Fruit fly (Drosophila melanogaster) whole organism, embryonic: ENCODE results near the gene CG13239.

Experiments
- Abd-B ChIP-seq: fragments of 200-800 bp; sonication (Bioruptor generic); optimal IDR thresholded peaks from 2 replicates; lab custom pipeline; 2018; ENCODE audit warnings: missing biosample characterization, mild to moderate bottlenecking, missing genetic modification characterization, moderate library complexity
- Atf-2 ChIP-seq: fragments of 200-800 bp; sonication (Bioruptor generic); optimal IDR thresholded peaks from 2 replicates; lab custom pipeline; 2016; ENCODE audit warnings: missing biosample characterization, missing genetic modification characterization
- Bdp1 ChIP-seq: fragments of 200-800 bp; sonication (Bioruptor generic); optimal IDR thresholded peaks from 3 replicates; lab custom pipeline; 2016; ENCODE audit warnings: missing biosample characterization, missing genetic modification characterization
- CG10979 ChIP-seq: fragments of 200-800 bp; sonication (Bioruptor generic); optimal IDR thresholded peaks from 2 replicates; lab custom pipeline; 2018; ENCODE audit warnings: missing biosample characterization, mild to moderate bottlenecking, missing genetic modification characterization, moderate library complexity
- CG13296 ChIP-seq: fragments of 200-800 bp; sonication (Bioruptor generic); optimal IDR thresholded peaks from 3 replicates; lab custom pipeline; 2018; ENCODE audit warnings: missing biosample characterization, mild to moderate bottlenecking, missing genetic modification characterization
- CG13894 ChIP-seq: fragments of 200-800 bp; sonication (Bioruptor generic); optimal IDR thresholded peaks from 3 replicates; lab custom pipeline; 2018; ENCODE audit warnings: missing biosample characterization, mild to moderate bottlenecking, missing genetic modification characterization, moderate library complexity
- CG1832 ChIP-seq: fragments of 200-800 bp; sonication (Bioruptor generic); optimal IDR thresholded peaks from 2 replicates; lab custom pipeline; 2017; ENCODE audit warnings: missing biosample characterization, mild to moderate bottlenecking, missing genetic modification characterization, inconsistent platforms
- CG2116 ChIP-seq: fragments of 200-800 bp; sonication (Bioruptor generic); optimal IDR thresholded peaks from 3 replicates; lab custom pipeline; 2018; ENCODE audit warnings: missing biosample characterization, mild to moderate bottlenecking, missing genetic modification characterization
- CG2199 ChIP-seq: fragments of 200-800 bp; sonication (Bioruptor generic); IDR thresholded peaks from 3 replicates; pipeline ENCODE4 v1.3.6; 2022; ENCODE audit warnings: missing biosample characterization, missing genetic modification characterization
- CG30403 ChIP-seq: fragments of 200-800 bp; sonication (Bioruptor generic); optimal IDR thresholded peaks from 3 replicates; lab custom pipeline; 2016; ENCODE audit warnings: missing biosample characterization, missing genetic modification characterization
- CG3281 ChIP-seq: fragments of 200-800 bp; sonication (Bioruptor generic); optimal IDR thresholded peaks from 3 replicates; lab custom pipeline; 2017; ENCODE audit warnings: missing biosample characterization, mild to moderate bottlenecking, missing genetic modification characterization
- CG34224 ChIP-seq: fragments of 200-800 bp; sonication (Bioruptor generic); IDR thresholded peaks from 3 replicates; pipeline ENCODE4 v1.3.6; 2022; ENCODE audit warnings: missing biosample characterization, missing genetic modification characterization; ENCODE audit not compliant: partially characterized antibody
- CG3847 ChIP-seq: fragments of 200-800 bp; sonication (Bioruptor generic); IDR thresholded peaks from 2 replicates; pipeline ENCODE4 v1.3.6; 2022; ENCODE audit warnings: missing biosample characterization, missing genetic modification characterization
- CG4707 ChIP-seq: fragments of 200-800 bp; sonication (Bioruptor generic); optimal IDR thresholded peaks from 2 replicates; lab custom pipeline; 2018; ENCODE audit warnings: missing biosample characterization, mild to moderate bottlenecking, missing genetic modification characterization, moderate library complexity
- CG5180 ChIP-seq: fragments of 200-800 bp; sonication (Bioruptor generic); optimal IDR thresholded peaks from 3 replicates; lab custom pipeline; 2017; ENCODE audit warnings: missing biosample characterization, missing genetic modification characterization, mild to moderate bottlenecking, moderate library complexity, missing genetic modification reagents
- CTCF ChIP-seq: fragments of 200-800 bp; sonication (Bioruptor generic); optimal IDR thresholded peaks from 2 replicates; lab custom pipeline; 2017; ENCODE audit warnings: missing biosample characterization, mild to moderate bottlenecking, missing genetic modification characterization, moderate library complexity
- Dip3 ChIP-seq: fragments of 200-800 bp; sonication (Bioruptor generic); optimal IDR thresholded peaks from 3 replicates; lab custom pipeline; 2016; ENCODE audit warnings: missing biosample characterization, missing genetic modification characterization
- Dll ChIP-seq: fragments of 200-800 bp; sonication (Bioruptor generic); IDR thresholded peaks from 4 replicates; pipeline ENCODE4 v1.3.6; 2022; ENCODE audit warnings: missing biosample characterization, missing genetic modification characterization; ENCODE audit not compliant: partially characterized antibody
- Hmx ChIP-seq: fragments of 200-800 bp; sonication (Bioruptor generic); optimal IDR thresholded peaks from 2 replicates; lab custom pipeline; 2016; ENCODE audit warnings: missing biosample characterization, missing genetic modification characterization
- Lim3 ChIP-seq: fragments of 200-800 bp; sonication (Bioruptor generic); IDR thresholded peaks from 2 replicates; pipeline ENCODE4 v1.3.6; 2022; ENCODE audit warnings: missing biosample characterization, missing genetic modification characterization
- Med ChIP-seq: fragments of 200-800 bp; sonication (Bioruptor generic); peaks from one replicate; lab custom pipeline; 2016; ENCODE audit warnings: missing biosample characterization, missing genetic modification characterization, mild to moderate bottlenecking, inconsistent platforms, moderate library complexity
- NFAT ChIP-seq: fragments of 200-800 bp; sonication (Bioruptor generic); IDR thresholded peaks from 2 replicates; pipeline ENCODE4 v1.3.6; 2022; ENCODE audit warnings: missing biosample characterization, missing genetic modification characterization
- Opbp ChIP-seq: fragments of 200-800 bp; sonication (Bioruptor generic); IDR thresholded peaks from 3 replicates; pipeline ENCODE4 v1.3.6; 2022; ENCODE audit warnings: missing biosample characterization, missing genetic modification characterization; ENCODE audit not compliant: partially characterized antibody
- Rfx ChIP-seq: fragments of 200-800 bp; sonication (Bioruptor generic); IDR thresholded peaks from 2 replicates; pipeline ENCODE4 v1.3.6; 2022; ENCODE audit warnings: missing biosample characterization, missing genetic modification characterization
- Spps ChIP-seq: fragments of 200-800 bp; sonication (Bioruptor generic); optimal IDR thresholded peaks from 2 replicates; lab custom pipeline; 2018; ENCODE audit warnings: missing biosample characterization, mild to moderate bottlenecking, missing genetic modification characterization
- Sry-δ ChIP-seq: fragments of 200-800 bp; sonication (Bioruptor generic); optimal IDR thresholded peaks from 2 replicates; lab custom pipeline; 2016; ENCODE audit warnings: missing biosample characterization, missing genetic modification characterization
- amos ChIP-seq: fragments of 200-800 bp; sonication (Bioruptor generic); IDR thresholded peaks from 2 replicates; pipeline ENCODE4 v1.3.6; 2022; ENCODE audit warnings: missing biosample characterization, missing genetic modification characterization; ENCODE audit not compliant: partially characterized antibody
- ara ChIP-seq: fragments of 200-800 bp; sonication (Bioruptor generic); IDR thresholded peaks from 2 replicates; pipeline ENCODE4 v1.3.6; 2022; ENCODE audit warnings: missing biosample characterization, missing genetic modification characterization
- cg ChIP-seq: fragments of 200-800 bp; sonication (Bioruptor generic); optimal IDR thresholded peaks from 3 replicates; lab custom pipeline; 2019; ENCODE audit warnings: missing biosample characterization, mild to moderate bottlenecking, missing genetic modification characterization, moderate library complexity
- corto ChIP-seq: fragments of 200-800 bp; sonication (Bioruptor generic); optimal IDR thresholded peaks from 2 replicates; lab custom pipeline; 2016; ENCODE audit warnings: missing biosample characterization, mild to moderate bottlenecking, missing genetic modification characterization, moderate library complexity
- da ChIP-seq: fragments of 200-800 bp; sonication (Bioruptor generic); optimal IDR thresholded peaks from 2 replicates; lab custom pipeline; 2016; ENCODE audit warnings: missing biosample characterization, missing genetic modification characterization
- dan ChIP-seq: fragments of 200-800 bp; sonication (Bioruptor generic); IDR thresholded peaks from 2 replicates; pipeline ENCODE4 v1.3.6; 2022; ENCODE audit warnings: missing biosample characterization, missing genetic modification characterization
- dati ChIP-seq: fragments of 200-800 bp; sonication (Bioruptor generic); IDR thresholded peaks from 2 replicates; pipeline ENCODE4 v1.3.6; 2022; ENCODE audit warnings: missing biosample characterization, missing genetic modification characterization
- dmrt99B ChIP-seq: fragments of 200-800 bp; sonication (Bioruptor generic); optimal IDR thresholded peaks from 2 replicates; lab custom pipeline; 2018; ENCODE audit warnings: missing biosample characterization, mild to moderate bottlenecking, missing genetic modification characterization, moderate library complexity
- dpn ChIP-seq, 2 experiments: fragments of 200-800 bp; sonication (Bioruptor generic); optimal IDR thresholded peaks; 3 replicates each; lab custom pipeline; 2016; ENCODE audit warnings: missing biosample characterization in 2 of 2, missing genetic modification characterization in 2 of 2
- ewg ChIP-seq: fragments of 200-800 bp; sonication (Bioruptor generic); optimal IDR thresholded peaks from 3 replicates; lab custom pipeline; 2017; ENCODE audit warnings: mild to moderate bottlenecking, missing biosample characterization, missing genetic modification reagents, missing genetic modification characterization
- exex ChIP-seq: fragments of 200-800 bp; sonication (Bioruptor generic); optimal IDR thresholded peaks from 4 replicates; lab custom pipeline; 2018; ENCODE audit warnings: missing biosample characterization, mild to moderate bottlenecking, missing genetic modification characterization, moderate library complexity
- fd102C ChIP-seq: fragments of 200-800 bp; sonication (Bioruptor generic); optimal IDR thresholded peaks from 2 replicates; lab custom pipeline; 2018; ENCODE audit warnings: missing biosample characterization, mild to moderate bottlenecking, missing genetic modification characterization, moderate library complexity
- grn ChIP-seq: fragments of 200-800 bp; sonication (Bioruptor generic); optimal IDR thresholded peaks from 3 replicates; lab custom pipeline; 2017; ENCODE audit warnings: missing biosample characterization, missing genetic modification characterization
- phol ChIP-seq: fragments of 200-800 bp; sonication (Bioruptor generic); optimal IDR thresholded peaks from 3 replicates; lab custom pipeline; 2018; ENCODE audit warnings: missing biosample characterization, mild to moderate bottlenecking, missing genetic modification characterization, moderate library complexity
- pita ChIP-seq: fragments of 200-800 bp; sonication (Bioruptor generic); optimal IDR thresholded peaks from 2 replicates; lab custom pipeline; 2017; ENCODE audit warnings: missing biosample characterization, mild to moderate bottlenecking, missing genetic modification characterization
- row ChIP-seq: fragments of 200-800 bp; sonication (Bioruptor generic); IDR thresholded peaks from 3 replicates; pipeline ENCODE4 v1.3.6; 2022; ENCODE audit warnings: missing biosample characterization, missing genetic modification characterization
- scrt ChIP-seq: fragments of 200-800 bp; sonication (Bioruptor generic); optimal IDR thresholded peaks from 2 replicates; lab custom pipeline; 2018; ENCODE audit warnings: missing biosample characterization, mild to moderate bottlenecking, missing genetic modification characterization, moderate library complexity
- sim ChIP-seq: fragments of 200-800 bp; sonication (Bioruptor generic); IDR thresholded peaks from 2 replicates; pipeline ENCODE4 v1.3.6; 2022; ENCODE audit warnings: missing biosample characterization, missing genetic modification characterization
- sisA ChIP-seq: fragments of 200-800 bp; sonication (Bioruptor generic); IDR thresholded peaks from 2 replicates; pipeline ENCODE4 v1.3.6; 2022; ENCODE audit warnings: missing biosample characterization, missing genetic modification characterization
- slou ChIP-seq: fragments of 200-800 bp; sonication (Bioruptor generic); optimal IDR thresholded peaks from 3 replicates; lab custom pipeline; 2016; ENCODE audit warnings: missing biosample characterization, missing genetic modification characterization
- stc ChIP-seq: fragments of 200-800 bp; sonication (Bioruptor generic); IDR thresholded peaks from 2 replicates; pipeline ENCODE4 v1.3.6; 2022; ENCODE audit warnings: missing biosample characterization, missing genetic modification characterization
- tna ChIP-seq: fragments of 200-800 bp; sonication (Bioruptor generic); IDR thresholded peaks from 2 replicates; pipeline ENCODE4 v1.3.6; 2022; ENCODE audit warnings: missing biosample characterization, missing genetic modification characterization; ENCODE audit not compliant: partially characterized antibody
- tx ChIP-seq: fragments of 200-800 bp; sonication (Bioruptor generic); optimal IDR thresholded peaks from 2 replicates; lab custom pipeline; 2016; ENCODE audit warnings: missing biosample characterization, missing genetic modification characterization
- unc-4 ChIP-seq: fragments of 200-800 bp; sonication (Bioruptor generic); IDR thresholded peaks from 2 replicates; pipeline ENCODE4 v1.3.6; 2022; ENCODE audit warnings: missing biosample characterization, missing genetic modification characterization; ENCODE audit not compliant: partially characterized antibody
- vnd ChIP-seq: fragments of 200-800 bp; sonication (Bioruptor generic); IDR thresholded peaks from 3 replicates; pipeline ENCODE4 v1.3.6; 2022; ENCODE audit warnings: missing biosample characterization, missing genetic modification characterization; ENCODE audit not compliant: partially characterized antibody
- yki ChIP-seq: fragments of >200 bp; optimal IDR thresholded peaks from 3 replicates; lab custom pipeline; 2018

Gene CG13239

dm6 chr3L:22843094-22843493, 17.5 kb upstream of the CG13239 start (continued):
- TF ChIP-seq sim (no peak), Rfx (GFP tag; lab: Robert Waterston, UW) (no peak), exex (tag; lab: Kevin White, UChicago) (no peak), Med (peak; percentile 21), cg (GFP tag; lab: Kevin White, UChicago) (no peak), dpn (GFP tag; optimal IDR thresholded peaks at IDR 0.05; lab: Kevin White, UChicago) (no peak), unc-4 (GFP tag; lab: Robert Waterston, UW) (peak; percentile 13; the same call in 1 of the 2 replicates), CG2116 (no peak), sisA (GFP tag; lab: Robert Waterston, UW) (no peak), CG13894 (tag; lab: Kevin White, UChicago) (no peak), dan (GFP tag; lab: Robert Waterston, UW) (no peak), Hmx (no peak), dati (no peak), pita (GFP tag; lab: Kevin White, UChicago) (no peak), Abd-B (GFP tag; lab: Kevin White, UChicago) (no peak), NFAT (GFP tag; lab: Robert Waterston, UW) (no peak), dmrt99B (tag; lab: Kevin White, UChicago) (no peak), tx (GFP tag; lab: Kevin White, UChicago) (no peak), yki (lab: Kevin White, UChicago) (no peak), corto (GFP tag; lab: Kevin White, UChicago) (no peak), phol (tag; lab: Kevin White, UChicago) (no peak), CG34224 (GFP tag; lab: Robert Waterston, UW) (peak; percentile 70), CTCF (no peak), CG3281 (GFP tag; lab: Kevin White, UChicago) (no peak), da (GFP tag; lab: Kevin White, UChicago) (no peak), slou (GFP tag; lab: Kevin White, UChicago) (no peak), CG5180 (no peak), row (GFP tag; lab: Robert Waterston, UW) (no peak), CG1832 (no peak), Dll (0 out of 4 replicates have a peak, but pooled peaks have one; percentile 36), ewg (no peak), CG4707 (no peak), CG13296 (GFP tag; lab: Kevin White, UChicago) (no peak), fd102C (GFP tag; lab: Kevin White, UChicago) (no peak), Bdp1 (GFP tag; lab: Kevin White, UChicago) (peak; percentile 98), scrt (GFP tag; lab: Kevin White, UChicago) (no peak), CG10979 (tag; lab: Kevin White, UChicago) (no peak), CG2199 (GFP tag; lab: Robert Waterston, UW) (no peak), stc (GFP tag; lab: Robert Waterston, UW) (no peak), CG3847 (no peak), tna (GFP tag; lab: Robert Waterston, UW) (peak; percentile 69), Opbp (GFP tag; lab: Robert Waterston, UW) (peak; percentile 87), Sry-δ (GFP tag; lab: Kevin White, UChicago) (no peak), vnd (GFP tag; lab: Robert Waterston, UW) (peak; percentile 64; the same call in 2 of the 3 replicates), Dip3 (GFP tag; lab: Kevin White, UChicago) (no peak), Atf-2 (no peak), grn (GFP tag; lab: Kevin White, UChicago) (no peak), Spps (tag; lab: Kevin White, UChicago) (no peak), amos (GFP tag; lab: Robert Waterston, UW) (peak; percentile 83), Lim3 (GFP tag; lab: Robert Waterston, UW) (no peak), CG30403 (GFP tag; lab: Kevin White, UChicago) (no peak), ara (GFP tag; lab: Robert Waterston, UW) (no peak)
